Worm (Caenorhabditis elegans) whole organism, L2 larva: ENCODE data around the gene Y111B2A.2.

Source experiments
- aly-2 ChIP-seq: fragments of 150-350 bp; optimal IDR thresholded peaks from 2 replicates; lab custom pipeline; 2014; ENCODE audit warnings: missing biosample characterization, missing genetic modification characterization
- elt-3 ChIP-seq: sonication (generic microtip); optimal IDR thresholded peaks from 2 replicates; lab custom pipeline; 2017; ENCODE audit warnings: missing biosample characterization, missing genetic modification characterization
- nhr-11 ChIP-seq: fragments of 150-350 bp; optimal IDR thresholded peaks from 2 replicates; lab custom pipeline; 2014; ENCODE audit warnings: missing biosample characterization, missing genetic modification characterization
- unc-39 ChIP-seq: fragments of 150-350 bp; optimal IDR thresholded peaks from 2 replicates; lab custom pipeline; 2014; ENCODE audit warnings: missing biosample characterization, missing genetic modification characterization
- ztf-1 ChIP-seq: fragments of 200-800 bp; sonication (Bioruptor generic); conservative IDR thresholded peaks from 2 replicates; pipeline ENCODE4 v1.3.6; 2022; ENCODE audit warnings: missing genetic modification characterization, missing compliant biosample characterization

ce11 chrIII:12468869-12469268 lies 27.0 kb upstream of the Y111B2A.2 start, which contains the start of gene Y49E10.29:
- TF ChIP-seq elt-3 (tag; lab: Kevin White, UChicago) (no peak), unc-39 (tag; lab: Kevin White, UChicago) (no peak), ztf-1 (GFP tag; lab: Robert Waterston, UW) (no peak), nhr-11 (tag; lab: Kevin White, UChicago) (no peak), aly-2 (no peak)
